Worm (Caenorhabditis elegans): ENCODE data around the gene K11D12.11.

DNA sequence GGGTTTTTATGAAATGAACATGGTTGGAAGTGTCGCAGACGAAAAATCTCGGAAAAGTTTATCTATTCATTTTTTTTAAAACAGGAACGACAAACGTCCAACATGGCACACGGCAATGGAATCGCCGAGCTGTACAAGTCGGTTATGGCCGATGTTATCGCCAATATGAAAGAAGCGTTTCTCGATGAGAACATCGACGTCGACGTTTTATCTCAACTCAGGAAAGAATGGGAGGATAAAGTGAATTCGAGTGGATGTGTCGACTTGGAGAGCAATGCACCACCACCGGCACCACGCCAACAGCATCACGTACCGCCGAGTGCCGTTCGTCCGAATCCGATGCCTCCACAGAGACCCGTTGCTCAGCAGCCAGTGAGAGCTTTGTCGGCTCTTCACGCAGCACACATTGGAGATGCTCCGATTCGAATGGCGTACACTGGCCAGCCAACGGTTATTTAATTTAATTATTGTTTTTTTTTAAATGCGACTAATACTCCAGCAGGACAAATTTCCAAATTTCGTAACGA lies 10.7 kb upstream of the K11D12.11 start:
- TF ChIP-seq ama-1 (optimal IDR thresholded peaks at IDR 0.05) (no peak), ama-1 (GFP tag; optimal IDR thresholded peaks at IDR 0.05) (no peak), attf-3 (GFP tag; conservative IDR thresholded peaks at IDR 0.05) (no peak)

Measured in whole organism, young adult.